Worm (Caenorhabditis elegans) whole organism, early embryonic: Measurements from ENCODE around the gene srp-6.

Source experiments
- B0310.2 ChIP-seq: sonication (generic microtip); optimal IDR thresholded peaks from 2 replicates; lab custom pipeline; 2016; ENCODE audit warnings: mild to moderate bottlenecking, missing genetic modification characterization, missing compliant biosample characterization
- F13C5.2 ChIP-seq: sonication (generic microtip); optimal IDR thresholded peaks from 2 replicates; lab custom pipeline; 2017; ENCODE audit warnings: mild to moderate bottlenecking, missing genetic modification characterization, inconsistent platforms, missing compliant biosample characterization
- aly-1 ChIP-seq: sonication (generic microtip); optimal IDR thresholded peaks from 2 replicates; lab custom pipeline; 2016; ENCODE audit warnings: missing genetic modification characterization, missing compliant biosample characterization
- ama-1 ChIP-seq: fragments of 150-350 bp; optimal IDR thresholded peaks from 2 replicates; lab custom pipeline; 2014
- ceh-13 ChIP-seq: fragments of 200-800 bp; sonication (Bioruptor generic); optimal IDR thresholded peaks from 2 replicates; lab custom pipeline; 2018; ENCODE audit warnings: mild to moderate bottlenecking, missing genetic modification characterization, missing compliant biosample characterization
- ceh-36 ChIP-seq: sonication (generic microtip); optimal IDR thresholded peaks from 2 replicates; lab custom pipeline; 2016; ENCODE audit warnings: missing genetic modification characterization, inconsistent platforms, missing compliant biosample characterization
- ets-7 ChIP-seq: sonication (generic microtip); optimal IDR thresholded peaks from 2 replicates; lab custom pipeline; 2016; ENCODE audit warnings: missing genotype, missing genetic modification characterization, missing compliant biosample characterization
- flt-1 ChIP-seq: fragments of 200-800 bp; sonication (Bioruptor generic); IDR thresholded peaks from 2 replicates; pipeline ENCODE4 v1.3.6; 2022; ENCODE audit warnings: missing genetic modification characterization, missing compliant biosample characterization
- hmbx-1 ChIP-seq: sonication (generic microtip); optimal IDR thresholded peaks from 2 replicates; lab custom pipeline; 2016; ENCODE audit warnings: mild to moderate bottlenecking, missing genetic modification characterization, missing compliant biosample characterization
- hmg-4 ChIP-seq: fragments of 200-800 bp; sonication (Bioruptor generic); optimal IDR thresholded peaks from 2 replicates; lab custom pipeline; 2018; ENCODE audit warnings: mild to moderate bottlenecking, missing genetic modification characterization, missing compliant biosample characterization
- hnd-1 ChIP-seq: sonication (generic microtip); optimal IDR thresholded peaks from 2 replicates; lab custom pipeline; 2016; ENCODE audit warnings: missing genetic modification characterization, missing compliant biosample characterization
- pes-1 ChIP-seq: fragments of 200-800 bp; sonication (Bioruptor generic); IDR thresholded peaks from 2 replicates; pipeline ENCODE4 v1.3.6; 2022; ENCODE audit warnings: missing genetic modification reagents, missing genetic modification characterization, missing compliant biosample characterization
- scrt-1 ChIP-seq: fragments of 200-800 bp; sonication (Bioruptor generic); IDR thresholded peaks from 2 replicates; pipeline ENCODE4 v1.3.6; 2022; ENCODE audit warnings: missing genetic modification characterization, missing compliant biosample characterization
- sea-1 ChIP-seq: fragments of 200-800 bp; sonication (Bioruptor generic); conservative IDR thresholded peaks from 2 replicates; pipeline ENCODE4 v1.3.6; 2022; ENCODE audit warnings: missing genetic modification characterization, missing compliant biosample characterization
- tbx-11 ChIP-seq: fragments of 200-800 bp; sonication (Bioruptor generic); IDR thresholded peaks from 2 replicates; pipeline ENCODE4 v1.3.6; 2022; ENCODE audit warnings: missing genetic modification characterization, missing compliant biosample characterization
- tbx-37 ChIP-seq: fragments of 200-800 bp; sonication (Bioruptor generic); conservative IDR thresholded peaks from 2 replicates; pipeline ENCODE4 v1.3.6; 2022; ENCODE audit warnings: missing genetic modification reagents, missing genetic modification characterization, missing compliant biosample characterization
- tra-4 ChIP-seq: sonication (generic microtip); optimal IDR thresholded peaks from 2 replicates; lab custom pipeline; 2017; ENCODE audit warnings: missing genetic modification characterization, missing compliant biosample characterization

The srp-6 gene

ce11 chrV:7364059-7364458, 21.8 kb downstream of the srp-6 start, which contains the start of gene cyp-35A2:
Gene cyp-35A2, minus strand, starts transcription at chrV:7364182.
- TF ChIP-seq aly-1 (tag; lab: Kevin White, UChicago) (no peak), ceh-13 (GFP tag; lab: Kevin White, UChicago) (no peak), tbx-11 (no peak), B0310.2 (no peak), tbx-37 (GFP tag; lab: Robert Waterston, UW) (no peak), tra-4 (tag; lab: Kevin White, UChicago) (no peak), hnd-1 (tag; lab: Kevin White, UChicago) (no peak), F13C5.2 (tag; lab: Kevin White, UChicago) (no peak), sea-1 (GFP tag; lab: Robert Waterston, UW) (no peak), ceh-36 (tag; lab: Kevin White, UChicago) (no peak), ets-7 (tag; lab: Kevin White, UChicago) (no peak), ama-1 (no peak)

DNA sequence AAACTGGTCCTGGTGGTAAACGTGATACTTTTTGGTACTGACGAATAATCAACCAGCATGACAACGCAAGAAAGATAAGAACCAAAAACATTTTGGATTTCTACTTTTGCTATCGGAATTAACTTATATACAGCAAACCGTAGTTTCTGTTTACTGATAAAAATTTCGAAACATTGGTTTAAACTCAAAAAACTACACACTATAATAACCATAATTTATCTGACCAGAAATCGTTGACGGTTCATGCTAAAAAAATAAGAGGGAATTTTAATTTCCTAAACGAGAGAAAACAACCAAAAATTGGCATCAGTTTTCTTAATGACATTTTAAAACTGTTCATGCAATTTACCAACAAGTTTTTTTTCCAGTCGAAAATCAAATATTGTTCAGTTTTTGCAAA, 24.2 kb downstream of the srp-6 start, which contains the start of gene cyp-35A1:
TSS of gene cyp-35A1 (minus strand) at position 101 of the 400 bp plus-strand sequence.
- TF ChIP-seq ama-1 (no peak), hmg-4 (GFP tag; lab: Kevin White, UChicago) (no peak), B0310.2 (no peak), sea-1 (GFP tag; lab: Robert Waterston, UW) (no peak), ceh-36 (tag; lab: Kevin White, UChicago) (no peak), tra-4 (tag; lab: Kevin White, UChicago) (no peak), pes-1 (GFP tag; lab: Robert Waterston, UW) (no peak), ceh-13 (GFP tag; lab: Kevin White, UChicago) (no peak), tbx-11 (no peak), hmbx-1 (no peak), hnd-1 (tag; lab: Kevin White, UChicago) (no peak), tbx-37 (GFP tag; lab: Robert Waterston, UW) (no peak), aly-1 (tag; lab: Kevin White, UChicago) (no peak), ets-7 (tag; lab: Kevin White, UChicago) (no peak), F13C5.2 (tag; lab: Kevin White, UChicago) (no peak), scrt-1 (GFP tag; lab: Robert Waterston, UW) (no peak), flt-1 (GFP tag; lab: Robert Waterston, UW) (no peak)

DNA sequence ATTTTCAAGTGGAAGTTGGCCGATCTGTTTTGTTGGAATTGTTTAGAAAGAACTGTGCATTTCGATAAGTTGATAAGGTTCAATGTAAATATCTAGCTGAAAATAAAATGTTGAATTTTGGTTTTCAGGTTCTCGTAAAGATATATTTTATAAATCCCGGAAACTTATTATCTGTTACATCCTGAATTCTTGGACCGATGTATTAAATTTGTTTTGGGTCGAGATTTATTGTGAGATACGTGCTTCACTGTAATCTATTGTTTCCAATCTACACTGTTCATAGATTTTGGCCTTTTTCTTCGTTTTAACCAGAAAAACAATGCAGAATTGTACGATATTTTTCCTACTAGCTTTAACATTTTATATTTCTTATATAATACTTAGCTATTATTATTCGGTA, 28.8 kb downstream of the srp-6 start, which contains the start of gene C03G6.6:
TSS of gene C03G6.6 (plus strand) at position 301 of the 400 bp plus-strand sequence.
- TF ChIP-seq hnd-1 (tag; lab: Kevin White, UChicago) = no peak
- no peak for TF ChIP-seq ceh-36 (tag; lab: Kevin White, UChicago)
- TF ChIP-seq tbx-37 (GFP tag; lab: Robert Waterston, UW) = no peak
- no peak for TF ChIP-seq hmg-4 (GFP tag; lab: Kevin White, UChicago)
- no peak for TF ChIP-seq tra-4 (tag; lab: Kevin White, UChicago)
- TF ChIP-seq sea-1 (GFP tag; lab: Robert Waterston, UW) = no peak
- no peak for TF ChIP-seq flt-1 (GFP tag; lab: Robert Waterston, UW)
- TF ChIP-seq ets-7 (tag; lab: Kevin White, UChicago) = no peak
- TF ChIP-seq pes-1 (GFP tag; lab: Robert Waterston, UW) = no peak
- TF ChIP-seq ama-1 = no peak
- no peak for TF ChIP-seq tbx-11

DNA sequence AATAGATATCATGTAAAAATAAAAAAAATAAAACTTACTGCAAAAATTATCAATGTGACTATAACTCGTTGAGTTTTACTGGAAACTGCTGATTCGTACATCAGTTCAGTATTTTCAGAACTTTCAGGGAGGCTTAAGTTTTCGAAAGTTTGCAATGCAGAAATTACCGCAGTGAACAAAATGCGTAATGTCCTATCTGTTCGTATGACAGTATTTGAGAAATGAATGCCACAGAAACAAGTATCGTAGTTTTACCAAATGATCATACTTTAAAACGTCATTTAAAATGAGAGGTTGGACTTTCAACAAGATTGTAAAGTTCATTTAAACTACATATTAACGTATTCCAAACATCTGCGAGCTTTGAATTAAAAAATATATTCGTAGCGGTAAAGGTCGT, 29.2 kb downstream of the srp-6 start, which contains the start of gene C03G6.21:
TSS of gene C03G6.21 (minus strand) at position 101 of the 400 bp plus-strand sequence.
- TF ChIP-seq ceh-36 (tag; lab: Kevin White, UChicago) (no peak), tbx-37 (GFP tag; lab: Robert Waterston, UW) (no peak), hmbx-1 (no peak), tbx-11 (no peak)

ce11 chrV:7355464-7355863, 30.4 kb downstream of the srp-6 start, which contains the start of gene tag-293:
Gene tag-293, minus strand, starts transcription at chrV:7355564.
- TF ChIP-seq hmbx-1 (no peak), hnd-1 (tag; lab: Kevin White, UChicago) (no peak), ceh-13 (GFP tag; lab: Kevin White, UChicago) (no peak), F13C5.2 (tag; lab: Kevin White, UChicago) (no peak), hmg-4 (GFP tag; lab: Kevin White, UChicago) (no peak), tbx-37 (GFP tag; lab: Robert Waterston, UW) (no peak), scrt-1 (GFP tag; lab: Robert Waterston, UW) (no peak), sea-1 (GFP tag; lab: Robert Waterston, UW) (no peak), tra-4 (tag; lab: Kevin White, UChicago) (no peak), aly-1 (tag; lab: Kevin White, UChicago) (no peak), tbx-11 (no peak), ets-7 (tag; lab: Kevin White, UChicago) (no peak), flt-1 (GFP tag; lab: Robert Waterston, UW) (no peak), B0310.2 (no peak), pes-1 (GFP tag; lab: Robert Waterston, UW) (no peak), ama-1 (no peak), ceh-36 (tag; lab: Kevin White, UChicago) (no peak)

DNA sequence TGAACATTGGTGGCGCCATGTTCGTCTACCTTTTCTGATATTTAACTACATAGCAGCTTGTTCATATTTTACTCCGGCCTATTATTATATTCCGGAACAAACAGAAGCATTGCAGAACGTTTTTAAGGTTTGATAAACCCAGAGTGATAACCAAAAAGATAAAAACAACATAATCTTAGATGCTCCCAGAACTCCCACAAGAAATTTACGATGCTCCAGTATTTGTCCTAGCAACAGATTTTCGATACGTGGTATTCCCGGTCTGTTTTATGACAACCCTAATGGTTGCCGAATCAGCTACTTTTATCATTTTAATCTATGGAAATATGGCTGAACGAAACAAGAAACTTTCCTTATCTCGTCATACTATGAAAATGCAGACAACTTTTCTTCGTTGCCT, 32.3 kb downstream of the srp-6 start:
- no peak for TF ChIP-seq ceh-36 (tag; lab: Kevin White, UChicago)
- no peak for TF ChIP-seq scrt-1 (GFP tag; lab: Robert Waterston, UW)
- no peak for TF ChIP-seq pes-1 (GFP tag; lab: Robert Waterston, UW)
- no peak for TF ChIP-seq ceh-13 (GFP tag; lab: Kevin White, UChicago)
- TF ChIP-seq B0310.2 = no peak
- no peak for TF ChIP-seq aly-1 (tag; lab: Kevin White, UChicago)
- TF ChIP-seq ets-7 (tag; lab: Kevin White, UChicago) = no peak
- no peak for TF ChIP-seq sea-1 (GFP tag; lab: Robert Waterston, UW)
- TF ChIP-seq tra-4 (tag; lab: Kevin White, UChicago) = no peak
- TF ChIP-seq ama-1 = no peak
- no peak for TF ChIP-seq hnd-1 (tag; lab: Kevin White, UChicago)
- no peak for TF ChIP-seq tbx-11
- TF ChIP-seq flt-1 (GFP tag; lab: Robert Waterston, UW) = no peak
- TF ChIP-seq tbx-37 (GFP tag; lab: Robert Waterston, UW) = no peak
- no peak for TF ChIP-seq hmbx-1
